Fruit fly (Drosophila melanogaster) whole organism, embryonic: Measurements from ENCODE around the gene dpp.

Experiments used
- Aef1 ChIP-seq: fragments of 200-800 bp; sonication (Bioruptor generic); IDR thresholded peaks from 3 replicates; pipeline ENCODE4 v1.3.6; 2022; ENCODE audit warnings: missing biosample characterization, missing genetic modification characterization
- BEAF-32 ChIP-seq: fragments of 200-800 bp; sonication (Bioruptor generic); optimal IDR thresholded peaks from 3 replicates; lab custom pipeline; 2017; ENCODE audit warnings: missing biosample characterization, missing genetic modification characterization, mild to moderate bottlenecking, moderate library complexity, missing genetic modification reagents
- Blimp-1 ChIP-seq: fragments of 200-800 bp; sonication (Bioruptor generic); optimal IDR thresholded peaks from 3 replicates; lab custom pipeline; 2018; ENCODE audit warnings: missing biosample characterization, missing genetic modification characterization, mild to moderate bottlenecking, moderate library complexity, missing genetic modification reagents
- CG10366 ChIP-seq: fragments of 200-800 bp; sonication (Bioruptor generic); IDR thresholded peaks from 2 replicates; pipeline ENCODE4 v1.3.6; 2022; ENCODE audit warnings: missing biosample characterization, missing genetic modification characterization
- CG12299 ChIP-seq: fragments of 200-800 bp; sonication (Bioruptor generic); optimal IDR thresholded peaks from 2 replicates; lab custom pipeline; 2018; ENCODE audit warnings: missing biosample characterization, mild to moderate bottlenecking, missing genetic modification characterization
- CG12769 ChIP-seq: fragments of 200-800 bp; sonication (Bioruptor generic); optimal IDR thresholded peaks from 2 replicates; lab custom pipeline; 2019; ENCODE audit warnings: missing biosample characterization, mild to moderate bottlenecking, missing genetic modification characterization, moderate library complexity
- CG13123 ChIP-seq: fragments of 200-800 bp; sonication (Bioruptor generic); optimal IDR thresholded peaks from 2 replicates; lab custom pipeline; 2016; ENCODE audit warnings: missing biosample characterization, missing genetic modification characterization
- CG13424 ChIP-seq: fragments of 200-800 bp; sonication (Bioruptor generic); optimal IDR thresholded peaks from 2 replicates; lab custom pipeline; 2019; ENCODE audit warnings: missing biosample characterization, mild to moderate bottlenecking, missing genetic modification characterization, moderate library complexity
- CG13894 ChIP-seq: fragments of 200-800 bp; sonication (Bioruptor generic); optimal IDR thresholded peaks from 3 replicates; lab custom pipeline; 2018; ENCODE audit warnings: missing biosample characterization, mild to moderate bottlenecking, missing genetic modification characterization, moderate library complexity
- CG14014 ChIP-seq: fragments of 200-800 bp; sonication (Bioruptor generic); IDR thresholded peaks from 2 replicates; pipeline ENCODE4 v1.3.6; 2022; ENCODE audit warnings: missing biosample characterization, missing genetic modification characterization
- CG1647 ChIP-seq: fragments of 200-800 bp; sonication (Bioruptor generic); optimal IDR thresholded peaks from 3 replicates; lab custom pipeline; 2016; ENCODE audit warnings: missing biosample characterization, missing genetic modification characterization
- CG16815 ChIP-seq: fragments of 200-800 bp; sonication (Bioruptor generic); optimal IDR thresholded peaks from 3 replicates; lab custom pipeline; 2017; ENCODE audit warnings: missing biosample characterization, mild to moderate bottlenecking, missing genetic modification characterization
- CG1792 ChIP-seq: fragments of 200-800 bp; sonication (Bioruptor generic); optimal IDR thresholded peaks from 2 replicates; lab custom pipeline; 2016; ENCODE audit warnings: missing biosample characterization, missing genetic modification characterization
- CG3281 ChIP-seq: fragments of 200-800 bp; sonication (Bioruptor generic); optimal IDR thresholded peaks from 3 replicates; lab custom pipeline; 2017; ENCODE audit warnings: missing biosample characterization, mild to moderate bottlenecking, missing genetic modification characterization
- CG3847 ChIP-seq: fragments of 200-800 bp; sonication (Bioruptor generic); IDR thresholded peaks from 2 replicates; pipeline ENCODE4 v1.3.6; 2022; ENCODE audit warnings: missing biosample characterization, missing genetic modification characterization
- CG4360 ChIP-seq: fragments of 200-800 bp; sonication (Bioruptor generic); IDR thresholded peaks from 2 replicates; pipeline ENCODE4 v1.3.6; 2022; ENCODE audit warnings: missing biosample characterization, missing genetic modification characterization
- CG43689 ChIP-seq: fragments of 200-800 bp; sonication (Bioruptor generic); IDR thresholded peaks from 2 replicates; pipeline ENCODE4 v1.3.6; 2022; ENCODE audit warnings: missing biosample characterization, missing genetic modification characterization
- CG4730 ChIP-seq: fragments of 200-800 bp; sonication (Bioruptor generic); IDR thresholded peaks from 2 replicates; pipeline ENCODE4 v1.3.6; 2022; ENCODE audit warnings: missing biosample characterization, missing genetic modification characterization
- CG4820 ChIP-seq: fragments of 200-800 bp; sonication (Bioruptor generic); optimal IDR thresholded peaks from 3 replicates; lab custom pipeline; 2016; ENCODE audit warnings: missing biosample characterization, missing genetic modification characterization
- CG7357 ChIP-seq: fragments of 200-800 bp; sonication (Bioruptor generic); IDR thresholded peaks from 3 replicates; pipeline ENCODE4 v1.3.6; 2022; ENCODE audit warnings: missing biosample characterization, missing genetic modification characterization
- CG9609 ChIP-seq: fragments of 200-800 bp; sonication (Bioruptor generic); optimal IDR thresholded peaks from 3 replicates; lab custom pipeline; 2016; ENCODE audit warnings: missing biosample characterization, missing genetic modification characterization
- CG9876 ChIP-seq: fragments of 200-800 bp; sonication (Bioruptor generic); optimal IDR thresholded peaks from 2 replicates; lab custom pipeline; 2016; ENCODE audit warnings: missing biosample characterization, missing genetic modification characterization
- Camta ChIP-seq: fragments of 200-800 bp; sonication (Bioruptor generic); optimal IDR thresholded peaks from 2 replicates; lab custom pipeline; 2016; ENCODE audit warnings: missing biosample characterization, missing genetic modification characterization
- CoRest ChIP-seq: fragments of 200-800 bp; sonication (Bioruptor generic); optimal IDR thresholded peaks from 3 replicates; lab custom pipeline; 2018; ENCODE audit warnings: missing biosample characterization, mild to moderate bottlenecking, missing genetic modification characterization, moderate library complexity
- Dbx ChIP-seq: fragments of 200-800 bp; sonication (Bioruptor generic); IDR thresholded peaks from 3 replicates; pipeline ENCODE4 v1.3.6; 2022; ENCODE audit warnings: missing biosample characterization, missing genetic modification characterization
- Dek ChIP-seq: fragments of 200-800 bp; sonication (Bioruptor generic); optimal IDR thresholded peaks from 3 replicates; lab custom pipeline; 2019; ENCODE audit warnings: missing biosample characterization, mild to moderate bottlenecking, missing genetic modification characterization, moderate library complexity
- E2f1 ChIP-seq: fragments of 200-800 bp; sonication (Bioruptor generic); IDR thresholded peaks from 2 replicates; pipeline ENCODE4 v1.3.6; 2022; ENCODE audit warnings: missing biosample characterization, missing genetic modification characterization
- Ets65A ChIP-seq: fragments of 200-800 bp; sonication (Bioruptor generic); peaks from one replicate; lab custom pipeline; 2016; ENCODE audit warnings: missing biosample characterization, missing genetic modification characterization
- Myb ChIP-seq: fragments of 200-800 bp; sonication (Bioruptor generic); optimal IDR thresholded peaks from 2 replicates; lab custom pipeline; 2016; ENCODE audit warnings: missing biosample characterization, missing genetic modification characterization
- Neu2 ChIP-seq: fragments of 200-800 bp; sonication (Bioruptor generic); optimal IDR thresholded peaks from 3 replicates; lab custom pipeline; 2016; ENCODE audit warnings: missing biosample characterization, missing genetic modification characterization, borderline replicate concordance
- Ravus ChIP-seq: fragments of 200-800 bp; sonication (Bioruptor generic); IDR thresholded peaks from 2 replicates; pipeline ENCODE4 v1.3.6; 2022; ENCODE audit warnings: missing biosample characterization, missing genetic modification characterization
- Rx ChIP-seq: fragments of 200-800 bp; sonication (Bioruptor generic); IDR thresholded peaks from 2 replicates; pipeline ENCODE4 v1.3.6; 2022; ENCODE audit warnings: missing biosample characterization, missing genetic modification characterization
- aop ChIP-seq: fragments of 200-800 bp; sonication (Bioruptor generic); IDR thresholded peaks from 2 replicates; pipeline ENCODE4 v1.3.6; 2022; ENCODE audit warnings: missing biosample characterization, missing genetic modification characterization
- ap ChIP-seq: fragments of 200-800 bp; sonication (Bioruptor generic); IDR thresholded peaks from 2 replicates; pipeline ENCODE4 v1.3.6; 2022; ENCODE audit warnings: missing biosample characterization, missing genetic modification characterization
- az2 ChIP-seq: fragments of 200-800 bp; sonication (Bioruptor generic); optimal IDR thresholded peaks from 3 replicates; lab custom pipeline; 2016; ENCODE audit warnings: missing biosample characterization, missing genetic modification characterization
- bbx ChIP-seq: fragments of 200-800 bp; sonication (Bioruptor generic); IDR thresholded peaks from 2 replicates; pipeline ENCODE4 v1.3.6; 2022; ENCODE audit warnings: missing biosample characterization, missing genetic modification characterization; ENCODE audit not compliant: partially characterized antibody
- bcd ChIP-seq: fragments of 200-800 bp; sonication (Bioruptor generic); optimal IDR thresholded peaks from 2 replicates; lab custom pipeline; 2017; ENCODE audit warnings: missing biosample characterization, mild to moderate bottlenecking, missing genetic modification characterization
- dmrt99B ChIP-seq: fragments of 200-800 bp; sonication (Bioruptor generic); optimal IDR thresholded peaks from 2 replicates; lab custom pipeline; 2018; ENCODE audit warnings: missing biosample characterization, mild to moderate bottlenecking, missing genetic modification characterization, moderate library complexity
- esg ChIP-seq: fragments of 200-800 bp; sonication (Bioruptor generic); conservative IDR thresholded peaks from 2 replicates; pipeline ENCODE4 v1.3.6; 2022; ENCODE audit warnings: missing biosample characterization, missing genetic modification characterization
- fd96Cb ChIP-seq: fragments of 200-800 bp; sonication (Bioruptor generic); optimal IDR thresholded peaks from 2 replicates; lab custom pipeline; 2018; ENCODE audit warnings: missing biosample characterization, mild to moderate bottlenecking, missing genetic modification characterization, moderate library complexity
- gem ChIP-seq: fragments of 200-800 bp; sonication (Bioruptor generic); optimal IDR thresholded peaks from 2 replicates; lab custom pipeline; 2019; ENCODE audit warnings: missing biosample characterization, mild to moderate bottlenecking, missing genetic modification characterization, moderate library complexity
- ind ChIP-seq: fragments of 200-800 bp; sonication (Bioruptor generic); optimal IDR thresholded peaks from 3 replicates; lab custom pipeline; 2016; ENCODE audit warnings: missing biosample characterization, missing genetic modification characterization
- lab ChIP-seq: fragments of 200-800 bp; sonication (Bioruptor generic); optimal IDR thresholded peaks from 3 replicates; lab custom pipeline; 2017; ENCODE audit warnings: missing biosample characterization, missing genetic modification characterization, mild to moderate bottlenecking, moderate library complexity, missing genetic modification reagents
- nom ChIP-seq: fragments of 200-800 bp; sonication (Bioruptor generic); optimal IDR thresholded peaks from 2 replicates; lab custom pipeline; 2017; ENCODE audit warnings: missing biosample characterization, missing genetic modification characterization, mild to moderate bottlenecking, moderate library complexity, missing genetic modification reagents
- sens-2 ChIP-seq: fragments of 200-800 bp; sonication (Bioruptor generic); IDR thresholded peaks from 2 replicates; pipeline ENCODE4 v1.3.6; 2022; ENCODE audit warnings: missing biosample characterization, missing genetic modification characterization
- sisA ChIP-seq: fragments of 200-800 bp; sonication (Bioruptor generic); IDR thresholded peaks from 2 replicates; pipeline ENCODE4 v1.3.6; 2022; ENCODE audit warnings: missing biosample characterization, missing genetic modification characterization
- so ChIP-seq: fragments of 200-800 bp; sonication (Bioruptor generic); IDR thresholded peaks from 3 replicates; pipeline ENCODE4 v1.3.6; 2022; ENCODE audit warnings: missing biosample characterization, missing genetic modification characterization
- ssp ChIP-seq: fragments of 200-800 bp; sonication (Bioruptor generic); IDR thresholded peaks from 2 replicates; pipeline ENCODE4 v1.3.6; 2022; ENCODE audit warnings: missing biosample characterization, missing genetic modification characterization
- unpg ChIP-seq: fragments of 200-800 bp; sonication (Bioruptor generic); optimal IDR thresholded peaks from 3 replicates; lab custom pipeline; 2018; ENCODE audit warnings: missing biosample characterization, mild to moderate bottlenecking, missing genetic modification characterization, moderate library complexity
- usp ChIP-seq: fragments of >200 bp; optimal IDR thresholded peaks from 2 replicates; lab custom pipeline; 2017; ENCODE audit warnings: missing biosample characterization, missing genetic modification characterization

Gene dpp

DNA sequence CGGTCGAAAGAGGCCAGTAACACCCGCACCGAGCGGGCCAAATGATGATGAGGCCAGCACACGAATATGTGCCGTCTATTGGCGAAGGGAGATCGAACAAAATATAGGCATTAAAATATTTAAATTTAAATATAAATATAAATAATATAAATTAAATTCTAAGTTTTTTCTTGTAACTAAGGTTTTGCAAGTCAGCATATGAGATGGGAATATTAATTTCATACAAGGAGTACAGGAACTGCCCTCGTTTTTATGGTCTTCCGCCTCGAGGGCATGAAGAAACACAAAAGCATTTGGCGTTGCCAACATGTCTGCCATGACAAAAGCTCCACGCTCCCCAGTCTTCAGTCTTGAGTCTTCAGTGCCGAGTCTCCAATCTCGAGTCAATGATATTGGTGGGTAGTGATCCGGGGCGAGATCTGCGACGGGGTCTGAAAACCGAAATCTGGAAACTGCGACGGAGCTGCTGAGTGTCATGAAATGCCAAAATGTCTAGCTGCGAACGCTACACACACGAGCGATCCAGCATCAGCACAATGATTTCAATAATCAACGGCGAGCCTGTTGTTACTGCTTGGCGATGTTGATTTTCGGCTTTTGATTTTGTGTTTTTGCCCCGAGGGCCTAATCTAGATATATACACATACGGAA lies 39.7 kb downstream of the dpp start (continued):
- TF ChIP-seq CG13424 (tag; lab: Kevin White, UChicago) (peak; percentile 15), unpg (GFP tag; lab: Kevin White, UChicago) (peak; percentile 21), so (0 out of 3 replicates have a peak, but pooled peaks have one; percentile 33), esg (GFP tag; lab: Robert Waterston, UW) (no peak), Ravus (GFP tag; lab: Robert Waterston, UW) (no peak), bbx (GFP tag; lab: Robert Waterston, UW) (no peak), Myb (GFP tag; lab: Kevin White, UChicago) (no peak), Camta (GFP tag; lab: Kevin White, UChicago) (no peak), Dbx (GFP tag; lab: Robert Waterston, UW) (peak; percentile 50; the same call in 1 of the 3 replicates), CG3847 (GFP tag; lab: Robert Waterston, UW) (peak; percentile 40), CG4820 (GFP tag; lab: Kevin White, UChicago) (no peak), ssp (no peak), lab (GFP tag; lab: Kevin White, UChicago) (peak; percentile 60), fd96Cb (tag; lab: Kevin White, UChicago) (peak; percentile 5), BEAF-32 (no peak), Ets65A (GFP tag; lab: Kevin White, UChicago) (peak; percentile 42), sens-2 (GFP tag; lab: Robert Waterston, UW) (0 out of 2 replicates have a peak, but pooled peaks have one; percentile 26), aop (GFP tag; lab: Robert Waterston, UW) (no peak), Dek (peak; percentile 13), az2 (GFP tag; lab: Kevin White, UChicago) (no peak), CG16815 (GFP tag; lab: Kevin White, UChicago) (no peak), Neu2 (GFP tag; lab: Kevin White, UChicago) (no peak), CoRest (tag; lab: Kevin White, UChicago) (peak; percentile 36), E2f1 (peak; percentile 25; the same call in 1 of the 2 replicates), CG1792 (GFP tag; lab: Kevin White, UChicago) (no peak), Blimp-1 (no peak), usp (GFP tag; lab: Kevin White, UChicago) (no peak), CG13123 (GFP tag; lab: Kevin White, UChicago) (no peak), ind (GFP tag; lab: Kevin White, UChicago) (peak; percentile 11), CG3281 (GFP tag; lab: Kevin White, UChicago) (peak; percentile 44), CG1647 (GFP tag; lab: Kevin White, UChicago) (no peak), CG12299 (tag; lab: Kevin White, UChicago) (no peak), CG9876 (GFP tag; lab: Kevin White, UChicago) (no peak), gem (tag; lab: Kevin White, UChicago) (peak; percentile 58), bcd (peak; percentile 26), CG4360 (GFP tag; lab: Robert Waterston, UW) (no peak), Rx (no peak), CG9609 (GFP tag; lab: Kevin White, UChicago) (no peak), CG13894 (peak; percentile 61), Aef1 (GFP tag; lab: Robert Waterston, UW) (peak; percentile 65), dmrt99B (tag; lab: Kevin White, UChicago) (peak; percentile 2), CG43689 (GFP tag; lab: Robert Waterston, UW) (no peak), ap (GFP tag; lab: Robert Waterston, UW) (no peak), nom (no peak), CG12769 (tag; lab: Kevin White, UChicago) (peak; percentile 62), CG4730 (GFP tag; lab: Robert Waterston, UW) (peak; percentile 58), CG14014 (GFP tag; lab: Robert Waterston, UW) (no peak), CG7357 (GFP tag; lab: Robert Waterston, UW) (no peak), CG10366 (GFP tag; lab: Robert Waterston, UW) (peak; percentile 33; the same call in 1 of the 2 replicates), sisA (GFP tag; lab: Robert Waterston, UW) (peak; percentile 39; the same call in 1 of the 2 replicates)
